Worm (Caenorhabditis elegans): ENCODE data around the gene nlp-56.

- TF ChIP-seq him-1 (tag; optimal IDR thresholded peaks at IDR 0.05): no peak
- TF ChIP-seq W03F9.2 (tag; optimal IDR thresholded peaks at IDR 0.05): no peak
Measured at ce11 chrIV:14802316-14802715, 17.8 kb upstream of the nlp-56 start, which contains the start of gene Y57G11C.1142.
